Worm (Caenorhabditis elegans): ENCODE measurements around the gene str-138.

The str-138 gene

DNA sequence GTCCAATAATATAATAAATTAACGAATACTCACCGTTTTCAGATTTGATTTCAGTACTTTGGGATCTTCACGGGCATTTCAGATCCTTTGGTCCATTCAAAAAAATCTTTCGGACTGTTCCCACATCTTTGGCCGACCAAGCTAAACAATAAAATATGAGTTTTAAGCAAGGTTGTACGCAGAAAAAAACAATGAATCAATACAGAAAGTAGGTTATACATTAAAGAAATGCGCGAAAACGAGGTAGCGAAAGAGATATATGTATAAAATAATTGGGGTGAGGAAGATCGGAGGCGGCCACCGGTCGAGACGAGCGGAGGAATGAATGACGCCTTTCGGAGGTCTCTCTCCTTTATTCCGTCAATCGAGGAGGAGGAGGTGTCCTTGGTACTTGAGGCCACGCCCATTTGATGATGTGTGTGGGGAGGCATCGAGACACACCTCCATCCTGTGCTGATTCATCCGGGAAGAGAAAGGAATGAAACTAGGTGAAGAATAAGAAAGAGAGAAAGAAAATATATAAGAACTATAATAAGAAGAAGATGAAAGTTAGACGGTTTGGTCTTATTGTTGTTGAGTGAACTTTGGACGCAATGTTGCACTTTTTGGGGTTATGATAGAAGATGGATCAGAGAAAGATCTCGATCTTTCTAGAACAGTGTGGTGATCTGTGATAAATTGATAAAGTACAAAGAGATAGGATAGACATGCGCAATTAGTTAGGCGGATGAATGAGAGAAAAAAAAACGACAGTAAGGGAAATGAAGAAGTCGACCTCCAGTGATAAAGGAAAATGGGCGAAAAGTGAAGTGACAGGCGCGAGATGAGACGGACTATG, 18.0 kb upstream of the str-138 start (continued):
- TF ChIP-seq Y79H2A.3 (GFP tag; conservative IDR thresholded peaks at IDR 0.05) (no peak), hlh-26 (GFP tag; conservative IDR thresholded peaks at IDR 0.05) (no peak), hrde-1 (tag; optimal IDR thresholded peaks at IDR 0.05; ENCODE audit: borderline replicate concordance) (no peak)

DNA sequence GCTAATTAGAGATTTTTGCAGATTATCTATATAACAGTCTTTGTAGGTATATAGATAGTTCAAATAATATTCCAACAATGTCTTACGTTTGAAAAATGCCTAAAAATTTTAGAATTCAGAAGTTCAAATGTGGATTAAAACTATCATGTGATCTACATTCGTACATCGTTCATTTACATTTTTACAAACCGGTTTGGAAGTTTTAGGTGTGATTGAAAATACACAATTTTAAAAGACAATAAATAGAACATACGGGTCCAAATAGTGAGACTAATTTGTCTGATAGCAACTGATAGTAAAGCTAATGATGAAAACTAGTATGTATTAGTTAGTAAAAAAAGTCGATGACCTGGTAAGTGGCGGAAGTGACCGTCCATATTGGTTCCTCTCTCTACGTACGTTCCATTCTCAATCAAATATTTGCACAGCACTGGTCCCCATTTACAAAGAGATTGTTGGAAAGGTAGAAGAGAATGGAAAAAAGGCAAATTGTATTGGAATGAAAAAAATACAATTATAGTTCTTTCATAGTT, 17.1 kb upstream of the str-138 start:
- no peak for TF ChIP-seq gei-17 (GFP tag; optimal IDR thresholded peaks at IDR 0.05)
- no peak for TF ChIP-seq ccch-3 (GFP tag; optimal IDR thresholded peaks at IDR 0.05)
- no peak for TF ChIP-seq ztf-18 (tag; optimal IDR thresholded peaks at IDR 0.05)
- no peak for TF ChIP-seq ekl-4 (GFP tag; IDR thresholded peaks at IDR 0.05)
- no peak for TF ChIP-seq F55B11.4 (tag; optimal IDR thresholded peaks at IDR 0.05; ENCODE audit: borderline replicate concordance, insufficient read depth)
- TF ChIP-seq efl-1 (GFP tag; optimal IDR thresholded peaks at IDR 0.05) = no peak
- no peak for TF ChIP-seq hmg-1.2 (GFP tag; IDR thresholded peaks at IDR 0.05)
- TF ChIP-seq lag-1 (GFP tag; IDR thresholded peaks at IDR 0.05) = no peak
- no peak for TF ChIP-seq F57C9.4 (tag; optimal IDR thresholded peaks at IDR 0.05)
- TF ChIP-seq Y53F4B.3 (GFP tag; IDR thresholded peaks at IDR 0.05) = no peak
- TF ChIP-seq rpc-1 (optimal IDR thresholded peaks at IDR 0.05) = no peak
- TF ChIP-seq rpc-1 (tag; optimal IDR thresholded peaks at IDR 0.05) = no peak
- no peak for TF ChIP-seq T26A5.8 (tag; optimal IDR thresholded peaks at IDR 0.05)
- TF ChIP-seq egl-44 (GFP tag; IDR thresholded peaks at IDR 0.05) = no peak
- TF ChIP-seq athp-1 (tag; optimal IDR thresholded peaks at IDR 0.05) = no peak
- no peak for TF ChIP-seq F22D6.2 (tag; optimal IDR thresholded peaks at IDR 0.05)
- TF ChIP-seq somi-1 (GFP tag; optimal IDR thresholded peaks at IDR 0.05) = no peak
- no peak for TF ChIP-seq F33H1.4 (GFP tag; IDR thresholded peaks at IDR 0.05)

DNA sequence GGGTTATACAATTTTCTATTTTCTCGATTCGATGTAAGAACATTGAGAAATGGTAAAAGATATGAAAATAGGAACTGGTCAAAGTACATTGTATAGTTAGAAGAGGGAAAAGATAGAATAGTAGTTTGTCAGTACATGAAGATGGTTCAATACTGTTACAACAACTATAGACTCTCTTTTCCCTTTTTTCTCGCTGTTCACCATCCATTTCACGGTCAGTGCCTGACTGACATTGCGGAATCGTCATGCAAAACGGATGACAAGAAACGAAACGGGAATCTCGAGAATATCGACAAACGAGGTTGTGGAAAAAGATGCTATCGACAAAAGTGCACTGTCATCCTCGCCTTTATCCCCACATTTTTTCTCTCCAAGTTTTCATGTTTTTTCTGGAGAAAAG, 14.8 kb upstream of the str-138 start:
- TF ChIP-seq lag-1 (GFP tag; IDR thresholded peaks at IDR 0.05) (no peak), ets-4 (GFP tag; optimal IDR thresholded peaks at IDR 0.05) (no peak), nfyb-1 (GFP tag; IDR thresholded peaks at IDR 0.05) (no peak)

DNA sequence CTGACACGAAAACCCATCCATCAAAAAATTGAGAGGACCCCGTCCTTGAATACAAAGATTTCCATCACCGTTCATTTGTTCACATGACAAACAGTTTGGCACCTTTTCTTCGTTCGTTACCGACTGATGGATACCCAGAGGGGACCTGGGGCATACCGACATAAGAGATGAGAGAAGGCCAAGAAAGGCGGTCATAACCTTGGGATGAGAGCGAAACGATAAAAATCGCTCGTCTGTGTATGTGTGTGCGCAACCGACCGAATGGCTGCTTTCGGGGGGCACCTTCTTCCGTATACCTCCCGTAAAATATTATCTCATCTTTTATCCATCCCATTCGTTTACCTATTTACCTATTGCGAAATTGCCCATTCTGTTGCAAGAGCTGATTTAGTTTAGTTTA, 13.5 kb upstream of the str-138 start:
- TF ChIP-seq nhr-120 (GFP tag; IDR thresholded peaks at IDR 0.05) (no peak), nfyb-1 (GFP tag; IDR thresholded peaks at IDR 0.05) (no peak), nhr-179 (tag; optimal IDR thresholded peaks at IDR 0.05) (no peak), lsl-1 (GFP tag; optimal IDR thresholded peaks at IDR 0.05) (no peak), sea-2 (GFP tag; IDR thresholded peaks at IDR 0.05) (no peak), snpc-3.4 (tag; optimal IDR thresholded peaks at IDR 0.05) (no peak), egl-18 (GFP tag; IDR thresholded peaks at IDR 0.05) (no peak), gei-17 (GFP tag; optimal IDR thresholded peaks at IDR 0.05) (no peak), sptf-2 (GFP tag; optimal IDR thresholded peaks at IDR 0.05) (no peak), hrde-1 (tag; optimal IDR thresholded peaks at IDR 0.05; ENCODE audit: borderline replicate concordance) (no peak), bed-1 (GFP tag; IDR thresholded peaks at IDR 0.05) (no peak), let-607 (tag; optimal IDR thresholded peaks at IDR 0.05) (no peak), F39B2.1 (GFP tag; IDR thresholded peaks at IDR 0.05) (no peak), aptf-3 (GFP tag; IDR thresholded peaks at IDR 0.05) (no peak), akir-1 (GFP tag; optimal IDR thresholded peaks at IDR 0.05) (no peak), mel-28 (tag; optimal IDR thresholded peaks at IDR 0.05; ENCODE audit: borderline replicate concordance) (no peak), madf-8 (GFP tag; conservative IDR thresholded peaks at IDR 0.05) (no peak)

All from whole organism, young adult.